Worm (Caenorhabditis elegans) whole organism, L4 larva: Measurements from ENCODE around the gene T24H10.5.

Source experiments
- F37D6.2 ChIP-seq: sonication (generic microtip); optimal IDR thresholded peaks from 2 replicates; lab custom pipeline; 2016; ENCODE audit warnings: mild to moderate bottlenecking, missing genetic modification characterization, missing compliant biosample characterization
- T20F7.1 ChIP-seq: fragments of 200-800 bp; sonication (Bioruptor generic); optimal IDR thresholded peaks from 2 replicates; lab custom pipeline; 2018; ENCODE audit warnings: mild to moderate bottlenecking, missing genetic modification characterization, missing compliant biosample characterization
- T26A8.4 ChIP-seq: fragments of 200-800 bp; sonication (Bioruptor generic); IDR thresholded peaks from 2 replicates; pipeline ENCODE4 v1.3.6; 2022; ENCODE audit warnings: missing genetic modification characterization, missing compliant biosample characterization
- Y105C5A.15 ChIP-seq: fragments of 200-800 bp; sonication (Bioruptor generic); IDR thresholded peaks from 2 replicates; pipeline ENCODE4 v1.3.6; 2022; ENCODE audit warnings: missing genetic modification characterization, missing compliant biosample characterization
- Y48G9A.11 ChIP-seq: fragments of 200-800 bp; sonication (Bioruptor generic); IDR thresholded peaks from 2 replicates; pipeline ENCODE4 v1.3.6; 2022; ENCODE audit warnings: missing genetic modification reagents, missing genetic modification characterization, missing compliant biosample characterization
- Y75B8A.6 ChIP-seq: fragments of 200-800 bp; sonication (Bioruptor generic); IDR thresholded peaks from 2 replicates; pipeline ENCODE4 v1.3.6; 2022; ENCODE audit warnings: missing genetic modification reagents, missing genetic modification characterization, missing compliant biosample characterization
- ZK546.5 ChIP-seq, 2 experiments: sonication (generic microtip); optimal IDR thresholded peaks; 2 replicates each; lab custom pipeline; 2017; ENCODE audit warnings: missing biosample characterization in 2 of 2, missing genetic modification characterization in 2 of 2
- ceh-20 ChIP-seq: fragments of 200-800 bp; sonication (Bioruptor generic); IDR thresholded peaks from 2 replicates; pipeline ENCODE4 v1.3.6; 2022; ENCODE audit warnings: missing genetic modification reagents, missing genetic modification characterization, missing compliant biosample characterization
- ceh-32 ChIP-seq: sonication (generic microtip); optimal IDR thresholded peaks from 2 replicates; lab custom pipeline; 2016; ENCODE audit warnings: mild to moderate bottlenecking, missing genetic modification characterization, missing compliant biosample characterization; ENCODE audit not compliant: poor library complexity
- ceh-62 ChIP-seq: sonication (generic microtip); optimal IDR thresholded peaks from 2 replicates; lab custom pipeline; 2017; ENCODE audit warnings: missing biosample characterization, missing genetic modification characterization
- daf-12 ChIP-seq: fragments of 150-350 bp; optimal IDR thresholded peaks from 2 replicates; lab custom pipeline; 2014; ENCODE audit warnings: missing biosample characterization, missing genetic modification reagents, missing genetic modification characterization
- daf-16 ChIP-seq, 3 experiments: sonication (generic microtip); optimal IDR thresholded peaks; 2 replicates each; lab custom pipeline; 2016 to 2017; ENCODE audit warnings: missing genetic modification characterization in 3 of 3, missing genetic modification reagents in 3 of 3, mild to moderate bottlenecking in 2 of 3, missing compliant biosample characterization in 2 of 3, missing biosample characterization in 1 of 3, moderate library complexity in 1 of 3
- daf-19 ChIP-seq: fragments of 200-800 bp; sonication (Bioruptor generic); conservative IDR thresholded peaks from 2 replicates; pipeline ENCODE4 v1.3.6; 2022; ENCODE audit warnings: missing genetic modification characterization, missing compliant biosample characterization
- dmd-6 ChIP-seq: fragments of 200-800 bp; sonication (Bioruptor generic); IDR thresholded peaks from 2 replicates; pipeline ENCODE4 v1.3.6; 2022; ENCODE audit warnings: missing genetic modification reagents, missing genetic modification characterization, missing compliant biosample characterization
- dmd-8 ChIP-seq: fragments of 200-800 bp; sonication (Bioruptor generic); IDR thresholded peaks from 2 replicates; pipeline ENCODE4 v1.3.6; 2022; ENCODE audit warnings: missing genetic modification characterization, missing compliant biosample characterization
- dmd-9 ChIP-seq: fragments of 200-800 bp; sonication (Bioruptor generic); IDR thresholded peaks from 2 replicates; pipeline ENCODE4 v1.3.6; 2022; ENCODE audit warnings: missing genetic modification reagents, missing genetic modification characterization, missing compliant biosample characterization
- dpl-1 ChIP-seq: fragments of 150-350 bp; optimal IDR thresholded peaks from 2 replicates; lab custom pipeline; 2014; ENCODE audit warnings: missing biosample characterization, missing genetic modification reagents, missing genetic modification characterization
- fkh-10 ChIP-seq: fragments of 150-350 bp; optimal IDR thresholded peaks from 2 replicates; lab custom pipeline; 2014; ENCODE audit warnings: missing biosample characterization, missing genetic modification reagents, missing genetic modification characterization
- gei-8 ChIP-seq: fragments of 200-800 bp; sonication (Bioruptor generic); optimal IDR thresholded peaks from 2 replicates; lab custom pipeline; 2018; ENCODE audit warnings: mild to moderate bottlenecking, missing genetic modification characterization, missing compliant biosample characterization
- hmg-1.1 ChIP-seq: fragments of 200-800 bp; sonication (Bioruptor generic); IDR thresholded peaks from 2 replicates; pipeline ENCODE4 v1.3.6; 2022; ENCODE audit warnings: missing genetic modification reagents, missing genetic modification characterization, missing compliant biosample characterization
- lin-13 ChIP-seq: fragments of 150-350 bp; optimal IDR thresholded peaks from 2 replicates; lab custom pipeline; 2014; ENCODE audit warnings: missing biosample characterization, missing genetic modification reagents, missing genetic modification characterization
- lin-15B ChIP-seq: fragments of 150-350 bp; sonication (generic microtip); optimal IDR thresholded peaks from 3 replicates; lab custom pipeline; 2014; ENCODE audit warnings: missing biosample characterization, missing genetic modification characterization
- lin-29 ChIP-seq: fragments of 200-800 bp; sonication (Bioruptor generic); IDR thresholded peaks from 2 replicates; pipeline ENCODE4 v1.3.6; 2022; ENCODE audit warnings: missing genetic modification reagents, missing genetic modification characterization, missing compliant biosample characterization
- lsy-2 ChIP-seq, 2 experiments: fragments of 150-350 bp in 1 of 2; sonication (generic microtip) in 1 of 2; optimal IDR thresholded peaks; 2 replicates each; lab custom pipeline; 2014 to 2017; ENCODE audit warnings: missing biosample characterization in 2 of 2, missing genetic modification characterization in 2 of 2
- mdl-1 ChIP-seq, 2 experiments: fragments of 150-350 bp in 1 of 2; sonication (generic microtip) in 1 of 2; optimal IDR thresholded peaks; 2 replicates each; lab custom pipeline; 2014 to 2017; ENCODE audit warnings: missing biosample characterization in 2 of 2, missing genetic modification characterization in 2 of 2
- mep-1 ChIP-seq: fragments of 150-350 bp; sonication (generic microtip); optimal IDR thresholded peaks from 3 replicates; lab custom pipeline; 2014; ENCODE audit warnings: missing biosample characterization, missing genetic modification characterization
- mes-2 ChIP-seq: sonication (generic microtip); optimal IDR thresholded peaks from 2 replicates; lab custom pipeline; 2016; ENCODE audit warnings: missing genotype, mild to moderate bottlenecking, missing genetic modification characterization, missing compliant biosample characterization; ENCODE audit not compliant: poor library complexity, severe bottlenecking
- mxl-2 ChIP-seq: fragments of 200-800 bp; sonication (Bioruptor generic); conservative IDR thresholded peaks from 2 replicates; pipeline ENCODE4 v1.3.6; 2022; ENCODE audit warnings: missing genetic modification reagents, missing genetic modification characterization, missing compliant biosample characterization
- mxl-3 ChIP-seq: fragments of 200-800 bp; sonication (Bioruptor generic); optimal IDR thresholded peaks from 2 replicates; lab custom pipeline; 2018; ENCODE audit warnings: mild to moderate bottlenecking, missing genetic modification characterization, missing compliant biosample characterization
- nhr-11 ChIP-seq: fragments of 150-350 bp; optimal IDR thresholded peaks from 2 replicates; lab custom pipeline; 2014; ENCODE audit warnings: missing biosample characterization, missing genetic modification characterization
- pqm-1 ChIP-seq: sonication (generic microtip); optimal IDR thresholded peaks from 2 replicates; lab custom pipeline; 2017; ENCODE audit warnings: missing biosample characterization, missing genetic modification characterization
- rbr-2 ChIP-seq: sonication (generic microtip); optimal IDR thresholded peaks from 2 replicates; lab custom pipeline; 2016; ENCODE audit warnings: missing genotype, missing genetic modification characterization, missing compliant biosample characterization
- saeg-2 ChIP-seq: fragments of 200-800 bp; sonication (Bioruptor generic); IDR thresholded peaks from 2 replicates; pipeline ENCODE4 v1.3.6; 2022; ENCODE audit warnings: missing genetic modification reagents, missing genetic modification characterization, missing compliant biosample characterization
- sdz-12 ChIP-seq: fragments of 200-800 bp; sonication (Bioruptor generic); optimal IDR thresholded peaks from 2 replicates; lab custom pipeline; 2018; ENCODE audit warnings: mild to moderate bottlenecking, missing genetic modification characterization, missing compliant biosample characterization
- skn-1 ChIP-seq: fragments of 150-350 bp; optimal IDR thresholded peaks from 2 replicates; lab custom pipeline; 2014; ENCODE audit warnings: missing biosample characterization, missing genetic modification characterization
- snpc-4 ChIP-seq: fragments of 150-350 bp; optimal IDR thresholded peaks from 2 replicates; lab custom pipeline; 2014; ENCODE audit warnings: missing biosample characterization, missing genetic modification characterization
- spr-1 ChIP-seq: sonication (generic microtip); optimal IDR thresholded peaks from 2 replicates; lab custom pipeline; 2016; ENCODE audit warnings: mild to moderate bottlenecking, missing genetic modification characterization, missing compliant biosample characterization
- tag-97 ChIP-seq: fragments of 200-800 bp; sonication (Bioruptor generic); IDR thresholded peaks from 2 replicates; pipeline ENCODE4 v1.3.6; 2022; ENCODE audit warnings: missing genetic modification characterization, missing compliant biosample characterization
- unc-62 ChIP-seq, 3 experiments: fragments of 150-350 bp in 1 of 3; sonication (generic microtip); optimal IDR thresholded peaks in 2 of 3; peaks in 1 of 3; 1 replicate in 1 of 3; 2 replicates in 2 of 3; lab custom pipeline; 2014 to 2017; ENCODE audit warnings: missing biosample characterization in 3 of 3, missing genetic modification characterization in 3 of 3, missing genetic modification reagents in 3 of 3, missing genotype in 1 of 3
- vab-7 ChIP-seq: fragments of 200-800 bp; sonication (Bioruptor generic); IDR thresholded peaks from 2 replicates; pipeline ENCODE4 v1.3.6; 2022; ENCODE audit warnings: missing genetic modification reagents, missing genetic modification characterization, missing compliant biosample characterization
- zag-1 ChIP-seq: fragments of 150-350 bp; optimal IDR thresholded peaks from 2 replicates; lab custom pipeline; 2014; ENCODE audit warnings: missing biosample characterization, missing genetic modification characterization
- zip-11 ChIP-seq: fragments of 200-800 bp; sonication (Bioruptor generic); IDR thresholded peaks from 2 replicates; pipeline ENCODE4 v1.3.6; 2022; ENCODE audit warnings: missing genetic modification characterization, missing compliant biosample characterization
- ztf-7 ChIP-seq: fragments of 150-350 bp; optimal IDR thresholded peaks from 2 replicates; lab custom pipeline; 2014; ENCODE audit warnings: missing biosample characterization, missing genetic modification characterization

The T24H10.5 gene

DNA sequence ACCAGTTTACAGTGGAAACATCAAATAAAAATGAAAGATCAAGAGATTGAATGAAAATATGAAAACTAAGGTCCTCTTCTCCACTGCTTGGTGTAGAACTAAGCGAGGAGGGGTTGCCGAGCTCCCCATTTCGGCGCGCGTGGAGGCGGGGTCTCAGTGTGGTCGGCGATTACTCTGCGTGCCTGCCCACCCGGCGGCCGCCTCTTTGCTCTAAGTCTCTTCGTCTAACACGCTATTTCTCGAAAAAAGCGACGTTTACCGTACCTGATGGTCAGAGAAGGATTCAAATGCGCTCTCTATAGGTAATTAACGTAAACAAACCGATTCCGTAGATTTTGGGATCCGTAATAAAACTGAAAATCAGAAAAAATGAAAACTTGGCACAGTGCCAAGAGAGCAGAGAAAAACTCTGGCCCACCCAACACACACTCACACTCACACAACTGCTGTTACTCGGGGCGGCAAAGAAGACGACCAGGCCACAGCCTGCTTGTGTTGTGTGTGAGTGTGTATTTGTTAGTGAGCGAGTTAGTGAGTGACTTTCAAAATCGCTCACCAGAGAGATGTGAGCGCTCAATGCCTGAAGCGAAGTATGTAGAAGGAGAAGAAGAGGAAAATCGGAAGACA lies 39.2 kb upstream of the T24H10.5 start (continued):
- TF ChIP-seq lin-13 (GFP tag; lab: Kevin White, UChicago) (peak; percentile 59), mes-2 (peak; percentile 68), dmd-6 (peak; percentile 69), lin-29 (GFP tag; lab: Robert Waterston, UW) (no peak), hmg-1.1 (GFP tag; lab: Robert Waterston, UW) (peak; percentile 90), ceh-32 (peak; percentile 7), Y75B8A.6 (GFP tag; lab: Robert Waterston, UW) (no peak), daf-19 (GFP tag; lab: Robert Waterston, UW) (peak; percentile 72; the same call in 1 of the 2 replicates), mxl-3 (GFP tag; lab: Kevin White, UChicago) (peak; percentile 5), fkh-10 (GFP tag; lab: Kevin White, UChicago) (no peak), dmd-9 (no peak), snpc-4 (tag; lab: Kevin White, UChicago) (no peak), lsy-2 (tag; optimal IDR thresholded peaks at IDR 0.05; lab: Kevin White, UChicago) (peak; percentile 72 to 76), Y48G9A.11 (GFP tag; lab: Robert Waterston, UW) (no peak), nhr-11 (tag; lab: Kevin White, UChicago) (peak; percentile 76), F37D6.2 (tag; lab: Kevin White, UChicago) (peak; percentile 66), daf-12 (no peak), T20F7.1 (GFP tag; lab: Kevin White, UChicago) (peak; percentile 52), vab-7 (GFP tag; lab: Robert Waterston, UW) (no peak), mdl-1 (tag; optimal IDR thresholded peaks at IDR 0.05; lab: Kevin White, UChicago) (peak; percentile 50 to 69), ceh-62 (tag; lab: Kevin White, UChicago) (no peak), mep-1 (tag; lab: Kevin White, UChicago) (peak; percentile 89), ztf-7 (no peak), spr-1 (no peak), tag-97 (no peak), mxl-2 (GFP tag; lab: Robert Waterston, UW) (no peak), T26A8.4 (GFP tag; lab: Robert Waterston, UW) (no peak), lin-15B (tag; lab: Kevin White, UChicago) (no peak), Y105C5A.15 (GFP tag; lab: Robert Waterston, UW) (no peak), saeg-2 (no peak), ZK546.5 (tag; optimal IDR thresholded peaks at IDR 0.05; lab: Kevin White, UChicago) (no peak), skn-1 (no peak), zag-1 (tag; lab: Kevin White, UChicago) (no peak), rbr-2 (tag; lab: Kevin White, UChicago) (peak; percentile 87), gei-8 (GFP tag; lab: Kevin White, UChicago) (no peak), ceh-20 (GFP tag; lab: Robert Waterston, UW) (no peak), zip-11 (no peak), dmd-8 (GFP tag; lab: Robert Waterston, UW) (no peak)
- TF ChIP-seq, all 104 proteins: peak for 33

DNA sequence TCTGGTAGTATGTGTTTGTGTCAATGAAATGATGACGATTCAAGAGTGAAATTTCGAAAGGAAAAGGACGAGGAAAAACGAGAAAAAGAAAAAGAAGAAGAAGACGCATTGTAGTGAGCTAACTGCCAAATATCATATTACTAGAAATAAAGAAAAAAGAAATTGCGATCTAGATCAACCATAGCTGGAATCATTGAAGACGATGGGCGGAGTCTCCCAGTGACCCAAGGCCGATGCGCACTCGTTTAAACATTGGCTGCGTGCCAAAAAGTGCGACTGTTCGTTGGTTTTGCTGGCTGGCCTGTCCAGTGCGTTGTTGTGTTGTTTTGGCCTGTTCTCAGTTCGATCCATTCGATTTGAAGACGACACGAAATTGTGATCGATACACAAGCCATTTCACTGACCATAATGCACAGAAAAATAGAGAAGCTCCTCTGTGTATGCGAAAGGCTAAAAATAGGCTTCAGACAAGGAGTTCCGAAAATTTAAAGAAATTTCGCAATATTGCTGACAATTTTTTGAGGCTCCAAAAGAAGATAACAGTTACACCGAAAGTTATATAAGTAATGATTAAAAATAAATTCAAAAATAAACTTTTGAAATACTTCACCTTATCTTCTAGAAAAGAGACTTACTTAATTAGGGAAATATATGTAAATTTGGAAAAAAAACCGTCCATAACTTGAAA lies 38.5 kb upstream of the T24H10.5 start:
- TF ChIP-seq Y105C5A.15 (GFP tag; lab: Robert Waterston, UW) (no peak), pqm-1 (tag; lab: Kevin White, UChicago) (no peak), sdz-12 (no peak), unc-62 (GFP tag; optimal IDR thresholded peaks at IDR 0.05 in 1 of 2; lab: Kevin White, UChicago) (peak in 1 of 2 experiments; percentile 12), unc-62 (tag; optimal IDR thresholded peaks at IDR 0.05; lab: Kevin White, UChicago) (no peak), daf-16 (GFP tag; optimal IDR thresholded peaks at IDR 0.05; lab: Kevin White, UChicago) (no peak), daf-16 (tag; optimal IDR thresholded peaks at IDR 0.05; lab: Kevin White, UChicago) (peak; percentile 10), dpl-1 (GFP tag; lab: Kevin White, UChicago) (no peak)
